Worm (Caenorhabditis elegans) whole organism, early embryonic: ENCODE data around the gene D1014.7.

Source experiments
- B0310.2 ChIP-seq: sonication (generic microtip); optimal IDR thresholded peaks from 2 replicates; lab custom pipeline; 2016; ENCODE audit warnings: mild to moderate bottlenecking, missing genetic modification characterization, missing compliant biosample characterization
- F13C5.2 ChIP-seq: sonication (generic microtip); optimal IDR thresholded peaks from 2 replicates; lab custom pipeline; 2017; ENCODE audit warnings: mild to moderate bottlenecking, missing genetic modification characterization, inconsistent platforms, missing compliant biosample characterization
- aly-1 ChIP-seq: sonication (generic microtip); optimal IDR thresholded peaks from 2 replicates; lab custom pipeline; 2016; ENCODE audit warnings: missing genetic modification characterization, missing compliant biosample characterization
- ama-1 ChIP-seq: fragments of 150-350 bp; optimal IDR thresholded peaks from 2 replicates; lab custom pipeline; 2014
- ceh-13 ChIP-seq: fragments of 200-800 bp; sonication (Bioruptor generic); optimal IDR thresholded peaks from 2 replicates; lab custom pipeline; 2018; ENCODE audit warnings: mild to moderate bottlenecking, missing genetic modification characterization, missing compliant biosample characterization
- ceh-36 ChIP-seq: sonication (generic microtip); optimal IDR thresholded peaks from 2 replicates; lab custom pipeline; 2016; ENCODE audit warnings: missing genetic modification characterization, inconsistent platforms, missing compliant biosample characterization
- hmbx-1 ChIP-seq: sonication (generic microtip); optimal IDR thresholded peaks from 2 replicates; lab custom pipeline; 2016; ENCODE audit warnings: mild to moderate bottlenecking, missing genetic modification characterization, missing compliant biosample characterization
- hmg-4 ChIP-seq: fragments of 200-800 bp; sonication (Bioruptor generic); optimal IDR thresholded peaks from 2 replicates; lab custom pipeline; 2018; ENCODE audit warnings: mild to moderate bottlenecking, missing genetic modification characterization, missing compliant biosample characterization
- hnd-1 ChIP-seq: sonication (generic microtip); optimal IDR thresholded peaks from 2 replicates; lab custom pipeline; 2016; ENCODE audit warnings: missing genetic modification characterization, missing compliant biosample characterization
- tbx-11 ChIP-seq: fragments of 200-800 bp; sonication (Bioruptor generic); IDR thresholded peaks from 2 replicates; pipeline ENCODE4 v1.3.6; 2022; ENCODE audit warnings: missing genetic modification characterization, missing compliant biosample characterization
- tbx-37 ChIP-seq: fragments of 200-800 bp; sonication (Bioruptor generic); conservative IDR thresholded peaks from 2 replicates; pipeline ENCODE4 v1.3.6; 2022; ENCODE audit warnings: missing genetic modification reagents, missing genetic modification characterization, missing compliant biosample characterization

ce11 chrV:8159629-8160028 is 41.6 kb downstream of the D1014.7 start, which contains the start of gene F20D6.6:
- TF ChIP-seq F13C5.2 (no peak), ama-1 (lab: Kevin White, UChicago) (no peak), tbx-37 (GFP tag; lab: Robert Waterston, UW) (no peak), hmg-4 (GFP tag; lab: Kevin White, UChicago) (no peak), ceh-13 (GFP tag; lab: Kevin White, UChicago) (no peak), tbx-11 (no peak), hmbx-1 (tag; lab: Kevin White, UChicago) (no peak), aly-1 (tag; lab: Kevin White, UChicago) (no peak), B0310.2 (no peak), hnd-1 (tag; lab: Kevin White, UChicago) (no peak), ceh-36 (tag; lab: Kevin White, UChicago) (no peak)
